Fruit fly (Drosophila melanogaster) whole organism, adult: ENCODE results near the gene Cyp12a5.

ENCODE experiments used
- CG11617 ChIP-seq: fragments of 200-800 bp; sonication (Bioruptor generic); optimal IDR thresholded peaks from 2 replicates; lab custom pipeline; 2017; ENCODE audit warnings: mild to moderate bottlenecking, missing biosample characterization, missing genetic modification reagents, missing genetic modification characterization
- CG12768 ChIP-seq: fragments of 200-800 bp; sonication (Bioruptor generic); optimal IDR thresholded peaks from 2 replicates; lab custom pipeline; 2017; ENCODE audit warnings: missing biosample characterization, missing genetic modification characterization, mild to moderate bottlenecking, moderate library complexity, missing genetic modification reagents
- CG14711 ChIP-seq: fragments of 200-800 bp; sonication (Bioruptor generic); optimal IDR thresholded peaks from 2 replicates; lab custom pipeline; 2018; ENCODE audit warnings: missing biosample characterization, mild to moderate bottlenecking, missing genetic modification characterization, moderate library complexity
- CG33017 ChIP-seq: fragments of 200-800 bp; sonication (Bioruptor generic); optimal IDR thresholded peaks from 2 replicates; lab custom pipeline; 2018; ENCODE audit warnings: missing biosample characterization, mild to moderate bottlenecking, missing genetic modification characterization, moderate library complexity
- CG5204 ChIP-seq: fragments of 200-800 bp; sonication (Bioruptor generic); optimal IDR thresholded peaks from 2 replicates; lab custom pipeline; 2016; ENCODE audit warnings: missing biosample characterization, missing genetic modification characterization
- CG7045 ChIP-seq: fragments of 200-800 bp; sonication (Bioruptor generic); optimal IDR thresholded peaks from 2 replicates; lab custom pipeline; 2017; ENCODE audit warnings: missing biosample characterization, mild to moderate bottlenecking, missing genetic modification characterization
- CG7101 ChIP-seq: fragments of 200-800 bp; sonication (Bioruptor generic); optimal IDR thresholded peaks from 2 replicates; lab custom pipeline; 2018; ENCODE audit warnings: missing biosample characterization, mild to moderate bottlenecking, missing genetic modification characterization, moderate library complexity
- Clk ChIP-seq: fragments of 200-800 bp; sonication (Bioruptor generic); optimal IDR thresholded peaks from 2 replicates; lab custom pipeline; 2017; ENCODE audit warnings: missing biosample characterization, missing genetic modification characterization
- bab1 ChIP-seq: fragments of 200-800 bp; sonication (Bioruptor generic); optimal IDR thresholded peaks from 3 replicates; lab custom pipeline; 2019; ENCODE audit warnings: missing biosample characterization, mild to moderate bottlenecking, missing genetic modification characterization, moderate library complexity
- cic ChIP-seq: fragments of 200-800 bp; sonication (Bioruptor generic); optimal IDR thresholded peaks from 2 replicates; lab custom pipeline; 2017; ENCODE audit warnings: missing biosample characterization, mild to moderate bottlenecking, missing genetic modification characterization, moderate library complexity
- cnc ChIP-seq, 2 experiments: fragments of >200 bp; optimal IDR thresholded peaks; 2 replicates each; lab custom pipeline; 2017
- kay ChIP-seq: fragments of 200-800 bp; sonication (Bioruptor generic); peaks from one replicate; lab custom pipeline; 2016; ENCODE audit warnings: missing biosample characterization, missing genetic modification characterization, borderline replicate concordance
- pad ChIP-seq: fragments of 200-800 bp; sonication (Bioruptor generic); optimal IDR thresholded peaks from 3 replicates; lab custom pipeline; 2017; ENCODE audit warnings: missing biosample characterization, missing genetic modification characterization, mild to moderate bottlenecking, moderate library complexity, missing genetic modification reagents
- tj ChIP-seq: fragments of 200-800 bp; sonication (Bioruptor generic); optimal IDR thresholded peaks from 3 replicates; lab custom pipeline; 2017; ENCODE audit warnings: missing biosample characterization, mild to moderate bottlenecking, missing genetic modification characterization, moderate library complexity

DNA sequence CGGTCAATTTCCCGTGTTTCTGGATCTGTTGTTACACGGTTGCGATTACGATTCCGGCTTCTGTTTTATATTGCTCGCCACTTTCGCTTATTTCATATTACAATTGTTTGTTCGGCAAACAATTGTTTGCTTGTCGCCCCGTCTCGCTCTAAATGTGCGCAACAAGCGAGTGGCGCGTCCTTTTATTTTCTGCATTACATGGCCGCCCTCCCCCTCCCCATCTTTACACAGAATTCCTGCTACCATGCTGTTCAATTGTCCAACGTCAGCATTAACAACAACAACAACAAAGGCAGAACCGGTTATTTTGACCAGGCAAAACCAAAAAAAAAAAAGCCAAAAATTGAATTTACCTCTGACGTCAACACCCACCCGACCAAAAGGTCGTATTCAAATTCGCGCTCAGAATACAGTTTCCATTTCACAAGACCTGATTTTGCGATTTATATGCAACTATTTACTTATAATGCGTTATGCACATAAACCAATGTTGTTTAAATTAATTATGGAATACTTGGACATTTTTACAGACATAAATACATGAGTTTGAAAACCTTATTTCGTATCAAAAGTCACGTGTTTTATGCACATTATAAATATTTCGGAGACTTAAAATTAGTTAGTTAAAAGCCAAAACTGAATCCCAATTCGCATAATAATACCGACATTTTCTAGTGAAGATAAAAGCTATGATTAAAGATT is 33.8 kb downstream of the Cyp12a5 start:
- TF ChIP-seq CG12768, result no peak
- no peak for TF ChIP-seq bab1 (GFP tag; lab: Kevin White, UChicago)
- no peak for TF ChIP-seq CG7045
- TF ChIP-seq CG11617 (GFP tag; lab: Kevin White, UChicago), result no peak
- TF ChIP-seq Clk (GFP tag; lab: Kevin White, UChicago), result no peak
- no peak for TF ChIP-seq CG33017
- no peak for TF ChIP-seq CG5204 (GFP tag; lab: Kevin White, UChicago)
- no peak for TF ChIP-seq CG14711 (tag; lab: Kevin White, UChicago)
- TF ChIP-seq pad (GFP tag; lab: Kevin White, UChicago), result no peak
- TF ChIP-seq kay (GFP tag; lab: Kevin White, UChicago), result no peak
- no peak for TF ChIP-seq cnc (optimal IDR thresholded peaks at IDR 0.05; lab: Kevin White, UChicago)
- TF ChIP-seq tj (GFP tag; lab: Kevin White, UChicago), result peak; percentile 79
- no peak for TF ChIP-seq cic (GFP tag; lab: Kevin White, UChicago)
- TF ChIP-seq CG7101, result no peak
